Fruit fly (Drosophila melanogaster): Measurements from ENCODE around the gene PolG1.

dm6 chr2L:13876698-13877097, 49.1 kb upstream of the PolG1 start:
- no peak for TF ChIP-seq CG2199 (GFP tag; IDR thresholded peaks at IDR 0.05)
- no peak for TF ChIP-seq usp (GFP tag; optimal IDR thresholded peaks at IDR 0.05)
- TF ChIP-seq crc (GFP tag; optimal IDR thresholded peaks at IDR 0.05), result no peak
- TF ChIP-seq bigmax (GFP tag; optimal IDR thresholded peaks at IDR 0.05), result no peak

Measured in whole organism, embryonic.